Fruit fly (Drosophila melanogaster) S2 (cell line): ENCODE results near the gene ppan.

Experiments
- CG8478 ChIP-seq: fragments of >200 bp; optimal IDR thresholded peaks from 2 replicates; lab custom pipeline; 2018
- CTCF ChIP-seq, 2 experiments: fragments of >200 bp; optimal IDR thresholded peaks; 2 replicates each; lab custom pipeline; 2018

DNA sequence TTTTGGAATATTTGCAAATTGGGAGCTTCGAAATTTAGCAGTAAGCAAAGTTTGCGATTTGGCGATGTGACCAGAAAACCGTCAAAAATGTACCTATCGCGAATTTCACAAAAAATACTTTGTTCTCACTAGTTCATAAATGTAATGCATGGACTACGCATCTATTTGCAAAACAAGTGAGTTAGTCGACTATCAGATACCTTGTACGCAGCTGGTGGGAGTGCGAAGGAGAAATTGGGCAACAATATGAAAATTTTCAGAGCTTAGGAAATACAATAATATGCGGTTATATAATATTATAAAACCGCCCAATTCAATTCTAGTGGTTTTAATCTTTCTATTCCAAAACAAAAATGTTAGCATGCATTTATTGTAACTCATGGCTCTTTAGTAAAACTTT, 2.7 kb downstream of the ppan start, which contains the start of gene Bdbt:
- TF ChIP-seq CG8478 (lab: Kevin White, UChicago): no peak
- no peak for TF ChIP-seq CTCF (optimal IDR thresholded peaks at IDR 0.05; lab: Kevin White, UChicago)
